Worm (Caenorhabditis elegans): ENCODE data around the gene sri-24.

- TF ChIP-seq F16B12.6 (tag; optimal IDR thresholded peaks at IDR 0.05) (no peak), fos-1 (tag; optimal IDR thresholded peaks at IDR 0.05) (no peak), unc-62 (GFP tag; optimal IDR thresholded peaks at IDR 0.05) (no peak), mdl-1 (tag; optimal IDR thresholded peaks at IDR 0.05) (no peak), hlh-4 (tag; optimal IDR thresholded peaks at IDR 0.05) (no peak)
Measured at ce11 chrV:15244456-15244855, 32.5 kb downstream of the sri-24 start, which contains the start of gene kin-30.

Measured in whole organism, L1 larva.